Worm (Caenorhabditis elegans) whole organism, L3 larva: ENCODE results near the gene perm-2.

Experiments used
- R02D3.7 ChIP-seq: fragments of 150-350 bp; optimal IDR thresholded peaks from 2 replicates; lab custom pipeline; 2014; ENCODE audit warnings: missing biosample characterization, missing genetic modification characterization
- ZK546.5 ChIP-seq: sonication (generic microtip); optimal IDR thresholded peaks from 2 replicates; lab custom pipeline; 2017; ENCODE audit warnings: missing biosample characterization, missing genetic modification characterization
- aly-2 ChIP-seq: fragments of 150-350 bp; optimal IDR thresholded peaks from 2 replicates; lab custom pipeline; 2014; ENCODE audit warnings: missing biosample characterization, missing genetic modification characterization
- ama-1 ChIP-seq: fragments of 150-350 bp; optimal IDR thresholded peaks from 2 replicates; lab custom pipeline; 2018
- ceh-16 ChIP-seq: sonication (generic microtip); optimal IDR thresholded peaks from 2 replicates; lab custom pipeline; 2017; ENCODE audit warnings: missing biosample characterization, missing genetic modification characterization
- ceh-28 ChIP-seq: fragments of 150-350 bp; optimal IDR thresholded peaks from 2 replicates; lab custom pipeline; 2014; ENCODE audit warnings: missing biosample characterization, missing genetic modification reagents, missing genetic modification characterization
- ceh-82 ChIP-seq: fragments of 150-350 bp; optimal IDR thresholded peaks from 2 replicates; lab custom pipeline; 2014; ENCODE audit warnings: missing biosample characterization, missing genetic modification characterization
- ceh-9 ChIP-seq: sonication (generic microtip); optimal IDR thresholded peaks from 2 replicates; lab custom pipeline; 2018; ENCODE audit warnings: missing biosample characterization, missing genetic modification characterization
- daf-12 ChIP-seq: fragments of 150-350 bp; optimal IDR thresholded peaks from 2 replicates; lab custom pipeline; 2014; ENCODE audit warnings: missing biosample characterization, missing genetic modification reagents, missing genetic modification characterization
- egl-27 ChIP-seq: sonication (generic microtip); optimal IDR thresholded peaks from 4 replicates; lab custom pipeline; 2017; ENCODE audit warnings: missing biosample characterization, missing genetic modification reagents, missing genetic modification characterization
- egl-5 ChIP-seq: fragments of 150-350 bp; optimal IDR thresholded peaks from 2 replicates; lab custom pipeline; 2017; ENCODE audit warnings: missing biosample characterization, missing genetic modification reagents, missing genetic modification characterization, inconsistent platforms
- elt-1 ChIP-seq: fragments of 150-350 bp; optimal IDR thresholded peaks from 2 replicates; lab custom pipeline; 2014; ENCODE audit warnings: missing biosample characterization, missing genetic modification characterization
- elt-2 ChIP-seq: sonication (generic microtip); optimal IDR thresholded peaks from 2 replicates; lab custom pipeline; 2016; ENCODE audit warnings: missing genetic modification reagents, mild to moderate bottlenecking, missing genetic modification characterization, missing compliant biosample characterization
- elt-3 ChIP-seq, 3 experiments: fragments of 150-350 bp in 1 of 3; sonication (generic microtip) in 2 of 3; optimal IDR thresholded peaks; 2 replicates in 2 of 3; 4 replicates in 1 of 3; lab custom pipeline; 2014 to 2017; ENCODE audit warnings: missing biosample characterization in 3 of 3, missing genetic modification characterization in 3 of 3
- eor-1 ChIP-seq, 2 experiments: fragments of 150-350 bp; optimal IDR thresholded peaks; 2 replicates each; lab custom pipeline; 2014 to 2018; ENCODE audit warnings: missing biosample characterization in 2 of 2, missing genetic modification characterization in 2 of 2
- fkh-10 ChIP-seq: sonication (generic microtip); optimal IDR thresholded peaks from 2 replicates; lab custom pipeline; 2017; ENCODE audit warnings: missing biosample characterization, missing genetic modification reagents, missing genetic modification characterization
- fos-1 ChIP-seq: fragments of 150-350 bp; optimal IDR thresholded peaks from 2 replicates; lab custom pipeline; 2014; ENCODE audit warnings: missing biosample characterization, missing genetic modification characterization
- hmg-11 ChIP-seq: sonication (generic microtip); optimal IDR thresholded peaks from 2 replicates; lab custom pipeline; 2016; ENCODE audit warnings: missing genetic modification characterization, missing compliant biosample characterization
- jun-1 ChIP-seq: fragments of 150-350 bp; optimal IDR thresholded peaks from 2 replicates; lab custom pipeline; 2014; ENCODE audit warnings: missing biosample characterization, missing genetic modification reagents, missing genetic modification characterization
- lin-15B ChIP-seq: fragments of 150-350 bp; optimal IDR thresholded peaks from 2 replicates; lab custom pipeline; 2014; ENCODE audit warnings: missing biosample characterization, missing genetic modification characterization
- lin-39 ChIP-seq: fragments of 150-350 bp; optimal IDR thresholded peaks from 2 replicates; lab custom pipeline; 2018; ENCODE audit warnings: missing biosample characterization, missing genetic modification reagents, missing genetic modification characterization
- lsy-12 ChIP-seq: sonication (generic microtip); optimal IDR thresholded peaks from 2 replicates; lab custom pipeline; 2016; ENCODE audit warnings: mild to moderate bottlenecking, missing genetic modification characterization, missing compliant biosample characterization
- mdl-1 ChIP-seq: fragments of 150-350 bp; optimal IDR thresholded peaks from 2 replicates; lab custom pipeline; 2014; ENCODE audit warnings: missing biosample characterization, missing genetic modification characterization
- mml-1 ChIP-seq: fragments of 150-350 bp; sonication (generic microtip); optimal IDR thresholded peaks from 3 replicates; lab custom pipeline; 2014; ENCODE audit warnings: missing biosample characterization, missing genetic modification characterization
- nfya-1 ChIP-seq: sonication (generic microtip); optimal IDR thresholded peaks from 2 replicates; lab custom pipeline; 2017; ENCODE audit warnings: missing genetic modification characterization, mild to moderate bottlenecking, missing compliant biosample characterization, antibody characterized with exemption, moderate library complexity; ENCODE audit not compliant: insufficient read depth
- nhr-23 ChIP-seq: fragments of 150-350 bp; optimal IDR thresholded peaks from 2 replicates; lab custom pipeline; 2014; ENCODE audit warnings: missing biosample characterization, missing genetic modification reagents, missing genetic modification characterization
- nhr-237 ChIP-seq: fragments of 150-350 bp; optimal IDR thresholded peaks from 2 replicates; lab custom pipeline; 2014; ENCODE audit warnings: missing biosample characterization, missing genetic modification characterization
- nhr-25 ChIP-seq: sonication (generic microtip); optimal IDR thresholded peaks from 2 replicates; lab custom pipeline; 2017; ENCODE audit warnings: missing biosample characterization, missing genetic modification characterization
- nhr-28 ChIP-seq: fragments of 150-350 bp; optimal IDR thresholded peaks from 2 replicates; lab custom pipeline; 2014; ENCODE audit warnings: missing biosample characterization, missing genetic modification characterization
- nhr-43 ChIP-seq: sonication (generic microtip); optimal IDR thresholded peaks from 2 replicates; lab custom pipeline; 2016; ENCODE audit warnings: mild to moderate bottlenecking, missing genetic modification characterization, missing compliant biosample characterization; ENCODE audit not compliant: poor library complexity, severe bottlenecking
- nhr-67 ChIP-seq: fragments of 150-350 bp; optimal IDR thresholded peaks from 2 replicates; lab custom pipeline; 2014; ENCODE audit warnings: missing biosample characterization, missing genetic modification characterization
- nhr-77 ChIP-seq: fragments of 150-350 bp; optimal IDR thresholded peaks from 2 replicates; lab custom pipeline; 2014; ENCODE audit warnings: missing biosample characterization, missing genetic modification characterization
- pha-4 ChIP-seq: fragments of 150-350 bp; optimal IDR thresholded peaks from 2 replicates; lab custom pipeline; 2014; ENCODE audit warnings: missing biosample characterization, missing genetic modification reagents, missing genetic modification characterization
- pqm-1 ChIP-seq: fragments of 150-350 bp; optimal IDR thresholded peaks from 2 replicates; lab custom pipeline; 2017; ENCODE audit warnings: missing biosample characterization, missing genetic modification characterization, inconsistent platforms
- sea-2 ChIP-seq: fragments of 150-350 bp; sonication (generic microtip); optimal IDR thresholded peaks from 4 replicates; lab custom pipeline; 2014; ENCODE audit warnings: missing biosample characterization, missing genetic modification reagents, missing genetic modification characterization
- skn-1 ChIP-seq: fragments of 150-350 bp; optimal IDR thresholded peaks from 2 replicates; lab custom pipeline; 2014; ENCODE audit warnings: missing biosample characterization, missing genetic modification characterization
- snpc-4 ChIP-seq: fragments of 150-350 bp; optimal IDR thresholded peaks from 2 replicates; lab custom pipeline; 2014; ENCODE audit warnings: missing biosample characterization, missing genetic modification characterization
- tbx-2 ChIP-seq: sonication (generic microtip); optimal IDR thresholded peaks from 2 replicates; lab custom pipeline; 2016; ENCODE audit warnings: mild to moderate bottlenecking, missing genetic modification characterization, missing compliant biosample characterization
- unc-39 ChIP-seq: sonication (generic microtip); optimal IDR thresholded peaks from 4 replicates; lab custom pipeline; 2017; ENCODE audit warnings: missing biosample characterization, missing genetic modification characterization
- unc-62 ChIP-seq: fragments of 150-350 bp; sonication (generic microtip); optimal IDR thresholded peaks from 4 replicates; lab custom pipeline; 2014; ENCODE audit warnings: missing biosample characterization, missing genetic modification reagents, missing genetic modification characterization
- zag-1 ChIP-seq: fragments of 150-350 bp; optimal IDR thresholded peaks from 2 replicates; lab custom pipeline; 2014; ENCODE audit warnings: missing biosample characterization, missing genetic modification characterization
- ztf-11 ChIP-seq: fragments of 150-350 bp; optimal IDR thresholded peaks from 2 replicates; lab custom pipeline; 2014; ENCODE audit warnings: missing biosample characterization, missing genetic modification characterization
- ztf-4 ChIP-seq: fragments of 150-350 bp; optimal IDR thresholded peaks from 2 replicates; lab custom pipeline; 2014; ENCODE audit warnings: missing biosample characterization, missing genetic modification characterization

perm-2 gene

DNA sequence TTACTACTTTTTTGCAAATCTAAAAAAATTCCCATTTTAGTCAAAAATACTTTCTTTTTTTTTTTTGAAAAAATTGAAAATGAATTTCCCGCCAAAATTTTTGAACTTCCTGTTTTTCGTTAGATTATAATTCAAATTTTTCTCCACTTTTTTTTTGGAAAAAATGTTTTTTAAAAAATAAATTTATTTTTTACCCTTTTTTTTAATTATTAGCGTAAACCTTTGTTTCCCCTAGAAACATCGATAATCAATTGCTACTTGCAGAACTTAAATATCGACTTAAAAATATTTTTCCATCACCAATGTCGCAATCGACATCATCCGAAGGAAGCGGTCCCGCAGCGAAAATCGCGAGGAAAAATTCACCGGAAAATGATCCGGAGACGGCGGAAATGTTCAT is 43.8 kb downstream of the perm-2 start, which contains the start of gene cec-2:
Gene cec-2 (plus strand): TSS at position 301 of the 400 bp plus-strand sequence.
- TF ChIP-seq elt-2, result no peak
- TF ChIP-seq unc-62 (GFP tag; lab: Kevin White, UChicago), result no peak
- no peak for TF ChIP-seq elt-1 (tag; lab: Kevin White, UChicago)
- TF ChIP-seq jun-1 (tag; lab: Kevin White, UChicago), result no peak
- no peak for TF ChIP-seq daf-12 (tag; lab: Kevin White, UChicago)
- TF ChIP-seq lsy-12 (tag; lab: Kevin White, UChicago), result no peak
- TF ChIP-seq R02D3.7 (tag; lab: Kevin White, UChicago), result no peak
- no peak for TF ChIP-seq nhr-28
- TF ChIP-seq snpc-4 (tag; lab: Kevin White, UChicago), result no peak
- TF ChIP-seq mml-1 (tag; lab: Kevin White, UChicago), result no peak
- no peak for TF ChIP-seq ama-1 (lab: Kevin White, UChicago)
- TF ChIP-seq nhr-67 (tag; lab: Kevin White, UChicago), result no peak
- TF ChIP-seq egl-5 (tag; lab: Kevin White, UChicago), result no peak
- no peak for TF ChIP-seq nhr-25 (tag; lab: Kevin White, UChicago)
- no peak for TF ChIP-seq eor-1 (tag; optimal IDR thresholded peaks at IDR 0.05; lab: Kevin White, UChicago)
- TF ChIP-seq nhr-23 (tag; lab: Kevin White, UChicago), result no peak
- no peak for TF ChIP-seq tbx-2 (tag; lab: Kevin White, UChicago)
- TF ChIP-seq pqm-1 (tag; lab: Kevin White, UChicago), result no peak
- no peak for TF ChIP-seq pha-4 (tag; lab: Kevin White, UChicago)
- no peak for TF ChIP-seq nhr-43 (tag; lab: Kevin White, UChicago)

DNA sequence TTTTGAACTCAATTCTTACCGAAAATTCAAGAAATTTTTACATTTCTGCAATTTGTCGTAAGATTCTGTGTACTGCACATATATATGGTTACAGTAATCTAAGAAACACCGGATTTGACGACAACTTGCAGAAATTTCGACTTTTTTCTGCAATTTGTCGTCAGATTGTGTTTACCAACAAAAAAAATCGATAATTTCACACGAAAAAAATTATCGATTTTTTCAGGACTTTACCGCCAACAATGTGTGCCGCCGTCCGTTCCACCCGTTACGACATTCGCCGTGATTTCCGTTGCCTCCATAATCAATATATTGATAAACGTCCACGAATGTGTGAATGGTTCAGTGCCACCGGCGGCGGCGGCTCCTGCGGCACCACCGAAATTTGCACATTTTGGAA is 47.8 kb downstream of the perm-2 start:
- TF ChIP-seq ceh-28, result no peak
- no peak for TF ChIP-seq pqm-1 (tag; lab: Kevin White, UChicago)
- no peak for TF ChIP-seq mml-1 (tag; lab: Kevin White, UChicago)
- TF ChIP-seq ceh-9 (tag; lab: Kevin White, UChicago), result no peak
- no peak for TF ChIP-seq ZK546.5 (tag; lab: Kevin White, UChicago)
- TF ChIP-seq egl-27 (tag; lab: Kevin White, UChicago), result no peak
- no peak for TF ChIP-seq R02D3.7 (tag; lab: Kevin White, UChicago)
- TF ChIP-seq pha-4 (tag; lab: Kevin White, UChicago), result no peak
- no peak for TF ChIP-seq nhr-237 (tag; lab: Kevin White, UChicago)
- TF ChIP-seq aly-2, result no peak
- TF ChIP-seq ceh-82 (tag; lab: Kevin White, UChicago), result no peak
- TF ChIP-seq snpc-4 (tag; lab: Kevin White, UChicago), result no peak
- TF ChIP-seq ztf-4 (tag; lab: Kevin White, UChicago), result no peak
- TF ChIP-seq ceh-16 (tag; lab: Kevin White, UChicago), result no peak

DNA sequence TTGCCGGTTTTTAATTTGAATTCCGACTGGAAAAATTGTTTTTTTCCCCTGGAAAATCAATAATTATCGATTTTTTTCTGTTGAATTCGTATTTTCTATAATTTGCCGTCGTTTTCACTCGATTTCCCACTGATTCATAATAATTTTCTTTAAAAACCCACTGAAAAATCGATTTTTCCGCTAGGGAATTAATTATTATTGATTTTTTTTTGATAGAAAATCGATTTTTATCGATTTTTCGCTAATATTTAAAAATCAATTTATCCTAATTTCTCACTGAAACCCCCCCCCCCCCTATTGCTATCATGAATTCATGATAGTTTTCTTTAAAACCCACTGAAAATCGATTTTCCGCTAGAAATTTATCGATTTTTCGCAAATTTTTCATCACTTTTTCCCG is 50.0 kb downstream of the perm-2 start:
- no peak for TF ChIP-seq lin-15B (tag; lab: Kevin White, UChicago)
- TF ChIP-seq ceh-28, result peak; percentile 68
- TF ChIP-seq, all 47 proteins: peak for 1

DNA sequence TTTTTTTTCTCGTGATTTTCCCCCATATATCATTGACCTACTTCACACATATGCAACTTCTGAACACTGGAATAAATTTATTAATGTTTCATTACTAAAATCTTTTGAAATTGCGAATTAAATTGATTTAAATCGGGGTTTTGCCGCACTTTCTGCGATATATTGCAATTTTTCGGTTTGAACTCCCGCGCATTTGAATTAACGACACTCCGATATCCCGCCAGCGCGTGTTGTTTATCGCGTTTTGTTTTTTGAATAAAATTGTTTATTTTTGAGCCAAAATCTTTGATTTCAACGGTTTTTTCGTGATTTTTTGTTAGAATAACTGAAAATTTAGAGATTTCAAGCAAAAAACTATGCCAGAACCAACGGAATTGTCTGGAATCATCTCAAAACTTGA is 51.1 kb downstream of the perm-2 start, which contains the start of gene Y104H12D.2:
Gene Y104H12D.2 (plus strand): TSS at position 340 of the 400 bp plus-strand sequence.
- TF ChIP-seq sea-2 (GFP tag; lab: Kevin White, UChicago), result no peak
- TF ChIP-seq fos-1 (tag; lab: Kevin White, UChicago), result no peak
- TF ChIP-seq ztf-11 (tag; lab: Kevin White, UChicago), result no peak
- no peak for TF ChIP-seq jun-1 (tag; lab: Kevin White, UChicago)
- TF ChIP-seq zag-1 (tag; lab: Kevin White, UChicago), result no peak
- no peak for TF ChIP-seq lin-39 (tag; lab: Kevin White, UChicago)
- no peak for TF ChIP-seq tbx-2 (tag; lab: Kevin White, UChicago)
- no peak for TF ChIP-seq aly-2
- TF ChIP-seq skn-1 (tag; lab: Kevin White, UChicago), result no peak
- TF ChIP-seq mml-1 (tag; lab: Kevin White, UChicago), result no peak
- TF ChIP-seq elt-1 (tag; lab: Kevin White, UChicago), result no peak
- no peak for TF ChIP-seq nhr-25 (tag; lab: Kevin White, UChicago)
- TF ChIP-seq elt-2, result no peak
- TF ChIP-seq nhr-43 (tag; lab: Kevin White, UChicago), result no peak
- TF ChIP-seq ceh-82 (tag; lab: Kevin White, UChicago), result no peak
- peak; percentile 29 for TF ChIP-seq nfya-1 (tag; lab: Kevin White, UChicago)
- no peak for TF ChIP-seq ceh-16 (tag; lab: Kevin White, UChicago)
- no peak for TF ChIP-seq nhr-23 (tag; lab: Kevin White, UChicago)
- no peak for TF ChIP-seq unc-62 (GFP tag; lab: Kevin White, UChicago)
- TF ChIP-seq unc-39, result no peak
- TF ChIP-seq nhr-77 (tag; lab: Kevin White, UChicago), result no peak
- no peak for TF ChIP-seq eor-1 (tag; optimal IDR thresholded peaks at IDR 0.05; lab: Kevin White, UChicago)
- TF ChIP-seq elt-3 (tag; optimal IDR thresholded peaks at IDR 0.05; lab: Kevin White, UChicago), result no peak
- peak; percentile 8 for TF ChIP-seq hmg-11 (tag; lab: Kevin White, UChicago)
- TF ChIP-seq pha-4 (tag; lab: Kevin White, UChicago), result peak; percentile 54
- TF ChIP-seq snpc-4 (tag; lab: Kevin White, UChicago), result no peak
- no peak for TF ChIP-seq fkh-10 (GFP tag; lab: Kevin White, UChicago)
- TF ChIP-seq pqm-1 (tag; lab: Kevin White, UChicago), result no peak
- no peak for TF ChIP-seq ama-1 (lab: Kevin White, UChicago)
- TF ChIP-seq daf-12 (tag; lab: Kevin White, UChicago), result no peak
- no peak for TF ChIP-seq mdl-1
- no peak for TF ChIP-seq ztf-4 (tag; lab: Kevin White, UChicago)
- no peak for TF ChIP-seq nhr-67 (tag; lab: Kevin White, UChicago)
- peak; percentile 23 for TF ChIP-seq lin-15B (tag; lab: Kevin White, UChicago)
